Worm (Caenorhabditis elegans) whole organism, L1 larva: ENCODE results near the gene fipr-4.

Experiments used
- egl-27 ChIP-seq, 2 experiments: fragments of 150-350 bp in 1 of 2; sonication (generic microtip); optimal IDR thresholded peaks; 3 replicates each; lab custom pipeline; 2017 to 2018; ENCODE audit warnings: missing biosample characterization in 2 of 2, missing genetic modification characterization in 2 of 2, missing genetic modification reagents in 2 of 2
- elt-3 ChIP-seq, 6 experiments: fragments of 150-350 bp in 1 of 6; sonication (generic microtip); optimal IDR thresholded peaks; 2 replicates each; lab custom pipeline; 2017 to 2018; ENCODE audit warnings: missing biosample characterization in 6 of 6, missing genetic modification characterization in 6 of 6, inconsistent platforms in 1 of 6
- fos-1 ChIP-seq: fragments of 150-350 bp; optimal IDR thresholded peaks from 2 replicates; lab custom pipeline; 2014; ENCODE audit warnings: missing biosample characterization, missing genetic modification characterization
- hlh-17 ChIP-seq: fragments of 200-800 bp; sonication (Bioruptor generic); optimal IDR thresholded peaks from 2 replicates; lab custom pipeline; 2018; ENCODE audit warnings: missing genetic modification characterization, mild to moderate bottlenecking, missing compliant biosample characterization, moderate library complexity, borderline replicate concordance
- hlh-4 ChIP-seq: sonication (generic microtip); optimal IDR thresholded peaks from 2 replicates; lab custom pipeline; 2016; ENCODE audit warnings: mild to moderate bottlenecking, missing genetic modification characterization, missing compliant biosample characterization
- lsy-2 ChIP-seq, 2 experiments: fragments of 150-350 bp; optimal IDR thresholded peaks; 2 replicates each; lab custom pipeline; 2014; ENCODE audit warnings: missing biosample characterization in 2 of 2, missing genetic modification characterization in 2 of 2
- mep-1 ChIP-seq: fragments of 150-350 bp; optimal IDR thresholded peaks from 2 replicates; lab custom pipeline; 2014; ENCODE audit warnings: missing biosample characterization, missing genetic modification characterization
- rnt-1 ChIP-seq: sonication (generic microtip); optimal IDR thresholded peaks from 2 replicates; lab custom pipeline; 2016; ENCODE audit warnings: mild to moderate bottlenecking, missing genetic modification characterization, moderate library complexity, missing compliant biosample characterization
- skn-1 ChIP-seq: fragments of 150-350 bp; optimal IDR thresholded peaks from 2 replicates; lab custom pipeline; 2014; ENCODE audit warnings: missing biosample characterization, missing genetic modification characterization
- snpc-4 ChIP-seq: fragments of 150-350 bp; optimal IDR thresholded peaks from 2 replicates; lab custom pipeline; 2014; ENCODE audit warnings: missing biosample characterization, missing genetic modification characterization
- unc-130 ChIP-seq: fragments of 150-350 bp; optimal IDR thresholded peaks from 2 replicates; lab custom pipeline; 2017; ENCODE audit warnings: missing biosample characterization, missing genetic modification characterization, inconsistent platforms
- unc-62 ChIP-seq: fragments of 150-350 bp; optimal IDR thresholded peaks from 2 replicates; lab custom pipeline; 2014; ENCODE audit warnings: missing biosample characterization, missing genetic modification reagents, missing genetic modification characterization
- ztf-11 ChIP-seq, 2 experiments: sonication (generic microtip); optimal IDR thresholded peaks; 2 replicates each; lab custom pipeline; 2016 to 2017; ENCODE audit warnings: missing genetic modification characterization in 2 of 2, missing biosample characterization in 1 of 2, missing compliant biosample characterization in 1 of 2

DNA sequence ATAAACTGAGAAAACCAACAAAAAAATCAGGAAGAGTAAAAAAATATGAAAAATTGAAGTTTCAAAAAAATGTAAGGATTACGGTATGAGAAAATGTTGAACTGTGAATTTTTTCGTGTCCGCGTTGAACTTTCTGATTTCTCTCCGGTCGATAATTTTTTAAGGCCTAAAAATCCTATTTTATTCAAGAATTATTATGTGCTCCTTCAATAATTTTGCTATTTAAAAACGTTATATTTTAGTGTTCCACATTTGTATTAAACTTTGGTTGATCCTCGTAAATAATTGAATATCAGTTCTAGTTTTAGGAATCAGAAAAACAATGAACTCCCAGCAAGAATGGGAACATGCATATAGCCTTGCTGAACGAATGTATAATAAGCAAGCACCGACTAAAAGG, 15.6 kb downstream of the fipr-4 start, which contains the start of gene hpo-40:
- TF ChIP-seq fos-1 (tag; lab: Kevin White, UChicago): no peak
- no peak for TF ChIP-seq rnt-1 (tag; lab: Kevin White, UChicago)
- no peak for TF ChIP-seq skn-1 (tag; lab: Kevin White, UChicago)
- no peak for TF ChIP-seq lsy-2 (tag; optimal IDR thresholded peaks at IDR 0.05; lab: Kevin White, UChicago)
- no peak for TF ChIP-seq hlh-17 (GFP tag; lab: Kevin White, UChicago)
- no peak for TF ChIP-seq hlh-4 (tag; lab: Kevin White, UChicago)
- no peak for TF ChIP-seq mep-1 (tag; lab: Kevin White, UChicago)
- no peak for TF ChIP-seq egl-27 (tag; optimal IDR thresholded peaks at IDR 0.05; lab: Kevin White, UChicago)
- no peak for TF ChIP-seq unc-62 (GFP tag; lab: Kevin White, UChicago)
- TF ChIP-seq snpc-4 (tag; lab: Kevin White, UChicago): no peak
- no peak for TF ChIP-seq unc-130 (tag; lab: Kevin White, UChicago)
- no peak for TF ChIP-seq elt-3 (tag; optimal IDR thresholded peaks at IDR 0.05; lab: Kevin White, UChicago)
- no peak for TF ChIP-seq ztf-11 (tag; optimal IDR thresholded peaks at IDR 0.05; lab: Kevin White, UChicago)
